Worm (Caenorhabditis elegans) whole organism, L4 larva: ENCODE results near the gene F38E1.10.

Experiments
- lsy-2 ChIP-seq, 2 experiments: fragments of 150-350 bp in 1 of 2; sonication (generic microtip) in 1 of 2; optimal IDR thresholded peaks; 2 replicates each; lab custom pipeline; 2014 to 2017; ENCODE audit warnings: missing biosample characterization in 2 of 2, missing genetic modification characterization in 2 of 2
- nhr-10 ChIP-seq: fragments of 150-350 bp; optimal IDR thresholded peaks from 2 replicates; lab custom pipeline; 2014; ENCODE audit warnings: missing biosample characterization, missing genetic modification characterization
- nhr-48 ChIP-seq: sonication (generic microtip); optimal IDR thresholded peaks from 2 replicates; lab custom pipeline; 2016; ENCODE audit warnings: mild to moderate bottlenecking, missing genetic modification characterization, missing compliant biosample characterization
- nhr-76 ChIP-seq: fragments of 150-350 bp; optimal IDR thresholded peaks from 2 replicates; lab custom pipeline; 2014; ENCODE audit warnings: missing biosample characterization, missing genetic modification characterization
- set-16 ChIP-seq: fragments of 200-800 bp; sonication (Bioruptor generic); IDR thresholded peaks from 2 replicates; pipeline ENCODE4 v1.3.6; 2022; ENCODE audit warnings: missing genetic modification reagents, missing genetic modification characterization, missing compliant biosample characterization
- tag-97 ChIP-seq: fragments of 200-800 bp; sonication (Bioruptor generic); IDR thresholded peaks from 2 replicates; pipeline ENCODE4 v1.3.6; 2022; ENCODE audit warnings: missing genetic modification characterization, missing compliant biosample characterization
- unc-130 ChIP-seq: sonication (generic microtip); optimal IDR thresholded peaks from 2 replicates; lab custom pipeline; 2016; ENCODE audit warnings: missing genetic modification reagents, missing genetic modification characterization, missing compliant biosample characterization
- zag-1 ChIP-seq: fragments of 150-350 bp; optimal IDR thresholded peaks from 2 replicates; lab custom pipeline; 2014; ENCODE audit warnings: missing biosample characterization, missing genetic modification characterization

ce11 chrV:8410406-8410805 is 35.1 kb upstream of the F38E1.10 start, which contains the start of gene F52E1.2:
- TF ChIP-seq zag-1 (tag; lab: Kevin White, UChicago) (no peak), tag-97 (GFP tag; lab: Robert Waterston, UW) (no peak), nhr-48 (tag; lab: Kevin White, UChicago) (no peak), lsy-2 (tag; optimal IDR thresholded peaks at IDR 0.05; lab: Kevin White, UChicago) (no peak), nhr-76 (tag; lab: Kevin White, UChicago) (no peak), set-16 (GFP tag; lab: Robert Waterston, UW) (no peak), nhr-10 (tag; lab: Kevin White, UChicago) (no peak), unc-130 (GFP tag; lab: Kevin White, UChicago) (no peak)
